Fruit fly (Drosophila melanogaster) whole organism, adult: ENCODE data around the gene CG34328.

ENCODE experiments used
- CG11617 ChIP-seq: fragments of 200-800 bp; sonication (Bioruptor generic); optimal IDR thresholded peaks from 2 replicates; lab custom pipeline; 2017; ENCODE audit warnings: mild to moderate bottlenecking, missing biosample characterization, missing genetic modification reagents, missing genetic modification characterization
- CG12768 ChIP-seq: fragments of 200-800 bp; sonication (Bioruptor generic); optimal IDR thresholded peaks from 2 replicates; lab custom pipeline; 2017; ENCODE audit warnings: missing biosample characterization, missing genetic modification characterization, mild to moderate bottlenecking, moderate library complexity, missing genetic modification reagents
- CG7101 ChIP-seq: fragments of 200-800 bp; sonication (Bioruptor generic); optimal IDR thresholded peaks from 2 replicates; lab custom pipeline; 2018; ENCODE audit warnings: missing biosample characterization, mild to moderate bottlenecking, missing genetic modification characterization, moderate library complexity
- Hr96 ChIP-seq: fragments of 200-800 bp; sonication (Bioruptor generic); optimal IDR thresholded peaks from 2 replicates; lab custom pipeline; 2016; ENCODE audit warnings: missing biosample characterization, missing genetic modification characterization
- ovo ChIP-seq: fragments of 200-800 bp; sonication (Bioruptor generic); optimal IDR thresholded peaks from 2 replicates; lab custom pipeline; 2016; ENCODE audit warnings: missing biosample characterization, missing genetic modification characterization
- pad ChIP-seq: fragments of 200-800 bp; sonication (Bioruptor generic); optimal IDR thresholded peaks from 3 replicates; lab custom pipeline; 2017; ENCODE audit warnings: missing biosample characterization, missing genetic modification characterization, mild to moderate bottlenecking, moderate library complexity, missing genetic modification reagents
- tj ChIP-seq: fragments of 200-800 bp; sonication (Bioruptor generic); optimal IDR thresholded peaks from 3 replicates; lab custom pipeline; 2017; ENCODE audit warnings: missing biosample characterization, mild to moderate bottlenecking, missing genetic modification characterization, moderate library complexity

DNA sequence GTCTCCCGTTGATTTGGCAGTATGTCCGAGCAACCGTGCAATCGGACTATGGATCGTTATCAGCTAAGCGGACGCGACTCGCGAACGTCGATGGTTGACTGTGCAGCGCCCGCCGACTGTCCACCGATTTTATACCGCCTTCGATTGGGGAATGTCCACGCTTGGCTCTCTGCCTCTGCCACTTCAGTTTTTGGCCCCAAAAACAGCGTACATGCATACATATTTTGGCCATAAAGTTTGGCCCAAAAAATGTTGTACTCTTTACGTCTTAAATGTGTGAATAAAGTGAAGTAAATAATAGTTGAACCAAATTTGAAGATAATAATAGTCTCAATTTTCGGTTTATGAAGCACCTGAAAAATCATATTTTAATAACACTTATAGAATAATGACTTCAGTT, 40.6 kb upstream of the CG34328 start, which contains the start of gene CG32548:
- TF ChIP-seq CG12768 (GFP tag; lab: Kevin White, UChicago) (no peak), tj (GFP tag; lab: Kevin White, UChicago) (no peak), ovo (no peak), CG7101 (tag; lab: Kevin White, UChicago) (no peak), CG11617 (GFP tag; lab: Kevin White, UChicago) (no peak), pad (GFP tag; lab: Kevin White, UChicago) (no peak), Hr96 (GFP tag; lab: Kevin White, UChicago) (no peak)
